Fruit fly (Drosophila melanogaster): ENCODE measurements around the gene CG4375.

Gene CG4375

DNA sequence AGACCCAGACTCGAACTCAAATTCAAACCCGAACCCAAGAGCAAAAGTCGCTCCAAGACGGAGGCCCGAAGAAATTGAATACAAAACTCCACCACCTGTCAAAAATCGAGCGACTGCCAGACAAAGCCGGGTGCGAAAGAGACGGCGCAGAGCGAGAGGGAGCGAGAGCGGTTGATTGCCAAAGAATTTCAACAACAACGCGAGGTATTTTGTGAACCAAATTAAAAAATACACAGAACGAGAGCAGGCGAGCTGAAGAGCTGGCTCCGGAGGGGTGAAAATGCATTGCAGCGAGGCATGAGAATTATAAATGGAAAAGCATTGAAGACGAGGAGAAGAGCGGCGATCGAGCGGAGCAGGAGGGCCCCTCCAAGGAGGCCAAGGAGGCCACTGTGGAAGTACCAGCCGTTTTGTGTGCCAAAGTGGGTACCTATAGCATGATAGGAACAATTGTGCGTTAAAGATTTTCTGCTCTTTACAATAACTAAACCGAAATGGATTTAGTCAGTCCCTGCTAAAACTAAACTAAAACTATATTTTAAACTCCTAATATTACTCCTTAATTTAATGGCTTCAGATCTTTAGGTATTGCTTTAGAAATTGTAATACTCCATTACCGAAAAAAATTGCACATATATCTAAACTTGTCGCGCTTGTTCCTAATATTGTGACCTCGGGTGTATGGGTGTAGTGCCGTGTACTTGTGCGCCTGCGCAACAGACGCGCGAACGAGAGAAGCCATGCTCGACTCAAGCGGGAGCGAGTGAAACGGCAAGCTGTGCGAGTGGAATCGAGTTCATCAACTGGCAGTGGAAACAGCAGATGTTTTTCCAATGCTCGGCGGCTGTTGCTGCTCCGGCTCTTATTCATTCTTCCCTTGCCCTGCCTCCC is 36.0 kb upstream of the CG4375 start (continued):
- TF ChIP-seq Ssrp (tag; optimal IDR thresholded peaks at IDR 0.05) (peak; percentile 47), CG12299 (tag; optimal IDR thresholded peaks at IDR 0.05) (no peak), D19A (tag; optimal IDR thresholded peaks at IDR 0.05) (peak; percentile 22), CG11696 (GFP tag; IDR thresholded peaks at IDR 0.05) (peak; percentile 98), CG7357 (GFP tag; IDR thresholded peaks at IDR 0.05) (peak; percentile 8; the same call in 1 of the 3 replicates), CG10979 (tag; optimal IDR thresholded peaks at IDR 0.05) (peak; percentile 78), fd96Cb (tag; optimal IDR thresholded peaks at IDR 0.05) (peak; percentile 68), CG17328 (GFP tag; IDR thresholded peaks at IDR 0.05) (peak; percentile 10; the same call in 1 of the 2 replicates), CG4282 (GFP tag; optimal IDR thresholded peaks at IDR 0.05) (no peak), CG31388 (GFP tag; optimal IDR thresholded peaks at IDR 0.05) (no peak), Trl (optimal IDR thresholded peaks at IDR 0.05) (no peak), Trl (GFP tag; optimal IDR thresholded peaks at IDR 0.05) (peak; percentile 28), amos (GFP tag; IDR thresholded peaks at IDR 0.05; ENCODE audit: partially characterized antibody) (no peak), CG15011 (GFP tag; optimal IDR thresholded peaks at IDR 0.05) (no peak), CG18476 (GFP tag; optimal IDR thresholded peaks at IDR 0.05) (peak; percentile 11), lmd (GFP tag; IDR thresholded peaks at IDR 0.05) (no peak), CG10267 (tag; optimal IDR thresholded peaks at IDR 0.05) (peak; percentile 67), pzg (GFP tag; optimal IDR thresholded peaks at IDR 0.05) (no peak), HLH54F (GFP tag; optimal IDR thresholded peaks at IDR 0.05) (no peak), CG42726 (GFP tag; IDR thresholded peaks at IDR 0.05; ENCODE audit: partially characterized antibody) (no peak), sisA (GFP tag; IDR thresholded peaks at IDR 0.05) (peak; percentile 32; the same call in 1 of the 2 replicates), CG18262 (tag; optimal IDR thresholded peaks at IDR 0.05) (peak; percentile 84), CG11560 (tag; IDR thresholded peaks at IDR 0.05) (no peak), CG12659 (GFP tag; optimal IDR thresholded peaks at IDR 0.05) (no peak), CG7745 (tag; optimal IDR thresholded peaks at IDR 0.05) (no peak), hb (GFP tag; IDR thresholded peaks at IDR 0.05; ENCODE audit: partially characterized antibody) (no peak), usp (GFP tag; optimal IDR thresholded peaks at IDR 0.05) (no peak), Dip2 (GFP tag; IDR thresholded peaks at IDR 0.05) (no peak), CG15514 (GFP tag; optimal IDR thresholded peaks at IDR 0.05) (no peak), CG2116 (GFP tag; optimal IDR thresholded peaks at IDR 0.05) (peak; percentile 9), zf30C (GFP tag; optimal IDR thresholded peaks at IDR 0.05) (no peak), btn (GFP tag; optimal IDR thresholded peaks at IDR 0.05) (no peak), CG12219 (GFP tag; optimal IDR thresholded peaks at IDR 0.05) (peak; percentile 36), crp (GFP tag; optimal IDR thresholded peaks at IDR 0.05) (no peak), CG10565 (GFP tag; optimal IDR thresholded peaks at IDR 0.05) (no peak), disco-r (GFP tag; optimal IDR thresholded peaks at IDR 0.05) (no peak), h (optimal IDR thresholded peaks at IDR 0.05) (no peak), CG1792 (GFP tag; optimal IDR thresholded peaks at IDR 0.05) (no peak), Nf-YC (tag; optimal IDR thresholded peaks at IDR 0.05) (no peak), CG30020 (tag; optimal IDR thresholded peaks at IDR 0.05) (no peak), Asciz (GFP tag; optimal IDR thresholded peaks at IDR 0.05) (no peak), Antp (GFP tag; optimal IDR thresholded peaks at IDR 0.05) (peak; percentile 17), Sin3A (optimal IDR thresholded peaks at IDR 0.05) (no peak), CG10321 (GFP tag; IDR thresholded peaks at IDR 0.05) (peak; percentile 49; the same call in 1 of the 2 replicates), z (GFP tag; IDR thresholded peaks at IDR 0.05) (peak; percentile 76), Deaf1 (tag; optimal IDR thresholded peaks at IDR 0.05) (no peak), NFAT (GFP tag; IDR thresholded peaks at IDR 0.05) (no peak), Neu2 (GFP tag; optimal IDR thresholded peaks at IDR 0.05; ENCODE audit: borderline replicate concordance) (no peak), CG11398 (GFP tag; optimal IDR thresholded peaks at IDR 0.05) (no peak)

All from whole organism, embryonic.